Fruit fly (Drosophila melanogaster) whole organism, adult: Measurements from ENCODE around the gene Orc2.

Source experiments
- CG11617 ChIP-seq: fragments of 200-800 bp; sonication (Bioruptor generic); optimal IDR thresholded peaks from 2 replicates; lab custom pipeline; 2017; ENCODE audit warnings: mild to moderate bottlenecking, missing biosample characterization, missing genetic modification reagents, missing genetic modification characterization
- CG12768 ChIP-seq: fragments of 200-800 bp; sonication (Bioruptor generic); optimal IDR thresholded peaks from 2 replicates; lab custom pipeline; 2017; ENCODE audit warnings: missing biosample characterization, missing genetic modification characterization, mild to moderate bottlenecking, moderate library complexity, missing genetic modification reagents
- CG14711 ChIP-seq: fragments of 200-800 bp; sonication (Bioruptor generic); optimal IDR thresholded peaks from 2 replicates; lab custom pipeline; 2018; ENCODE audit warnings: missing biosample characterization, mild to moderate bottlenecking, missing genetic modification characterization, moderate library complexity
- CG1620 ChIP-seq: fragments of 200-800 bp; sonication (Bioruptor generic); optimal IDR thresholded peaks from 2 replicates; lab custom pipeline; 2016; ENCODE audit warnings: missing biosample characterization, missing genetic modification characterization
- CG33017 ChIP-seq: fragments of 200-800 bp; sonication (Bioruptor generic); optimal IDR thresholded peaks from 2 replicates; lab custom pipeline; 2018; ENCODE audit warnings: missing biosample characterization, mild to moderate bottlenecking, missing genetic modification characterization, moderate library complexity
- CG5204 ChIP-seq: fragments of 200-800 bp; sonication (Bioruptor generic); optimal IDR thresholded peaks from 2 replicates; lab custom pipeline; 2016; ENCODE audit warnings: missing biosample characterization, missing genetic modification characterization
- CG7045 ChIP-seq: fragments of 200-800 bp; sonication (Bioruptor generic); optimal IDR thresholded peaks from 2 replicates; lab custom pipeline; 2017; ENCODE audit warnings: missing biosample characterization, mild to moderate bottlenecking, missing genetic modification characterization
- CG7101 ChIP-seq: fragments of 200-800 bp; sonication (Bioruptor generic); optimal IDR thresholded peaks from 2 replicates; lab custom pipeline; 2018; ENCODE audit warnings: missing biosample characterization, mild to moderate bottlenecking, missing genetic modification characterization, moderate library complexity
- Clk ChIP-seq: fragments of 200-800 bp; sonication (Bioruptor generic); optimal IDR thresholded peaks from 2 replicates; lab custom pipeline; 2017; ENCODE audit warnings: missing biosample characterization, missing genetic modification characterization
- Crg-1 ChIP-seq: fragments of 200-800 bp; sonication (Bioruptor generic); optimal IDR thresholded peaks from 2 replicates; lab custom pipeline; 2016; ENCODE audit warnings: missing biosample characterization, missing genetic modification characterization
- Hr96 ChIP-seq: fragments of 200-800 bp; sonication (Bioruptor generic); optimal IDR thresholded peaks from 2 replicates; lab custom pipeline; 2016; ENCODE audit warnings: missing biosample characterization, missing genetic modification characterization
- Mnt ChIP-seq: fragments of 200-800 bp; sonication (Bioruptor generic); optimal IDR thresholded peaks from 2 replicates; lab custom pipeline; 2016; ENCODE audit warnings: missing biosample characterization, mild to moderate bottlenecking, missing genetic modification characterization
- bab1 ChIP-seq: fragments of 200-800 bp; sonication (Bioruptor generic); optimal IDR thresholded peaks from 3 replicates; lab custom pipeline; 2019; ENCODE audit warnings: missing biosample characterization, mild to moderate bottlenecking, missing genetic modification characterization, moderate library complexity
- cic ChIP-seq: fragments of 200-800 bp; sonication (Bioruptor generic); optimal IDR thresholded peaks from 2 replicates; lab custom pipeline; 2017; ENCODE audit warnings: missing biosample characterization, mild to moderate bottlenecking, missing genetic modification characterization, moderate library complexity
- cnc ChIP-seq, 2 experiments: fragments of >200 bp; optimal IDR thresholded peaks; 2 replicates each; lab custom pipeline; 2017
- kay ChIP-seq: fragments of 200-800 bp; sonication (Bioruptor generic); peaks from one replicate; lab custom pipeline; 2016; ENCODE audit warnings: missing biosample characterization, missing genetic modification characterization, borderline replicate concordance
- ovo ChIP-seq: fragments of 200-800 bp; sonication (Bioruptor generic); optimal IDR thresholded peaks from 2 replicates; lab custom pipeline; 2016; ENCODE audit warnings: missing biosample characterization, missing genetic modification characterization
- pad ChIP-seq: fragments of 200-800 bp; sonication (Bioruptor generic); optimal IDR thresholded peaks from 3 replicates; lab custom pipeline; 2017; ENCODE audit warnings: missing biosample characterization, missing genetic modification characterization, mild to moderate bottlenecking, moderate library complexity, missing genetic modification reagents
- tj ChIP-seq: fragments of 200-800 bp; sonication (Bioruptor generic); optimal IDR thresholded peaks from 3 replicates; lab custom pipeline; 2017; ENCODE audit warnings: missing biosample characterization, mild to moderate bottlenecking, missing genetic modification characterization, moderate library complexity
- toe ChIP-seq: fragments of 200-800 bp; sonication (Bioruptor generic); optimal IDR thresholded peaks from 2 replicates; lab custom pipeline; 2016; ENCODE audit warnings: missing biosample characterization, missing genetic modification characterization

Gene Orc2

DNA sequence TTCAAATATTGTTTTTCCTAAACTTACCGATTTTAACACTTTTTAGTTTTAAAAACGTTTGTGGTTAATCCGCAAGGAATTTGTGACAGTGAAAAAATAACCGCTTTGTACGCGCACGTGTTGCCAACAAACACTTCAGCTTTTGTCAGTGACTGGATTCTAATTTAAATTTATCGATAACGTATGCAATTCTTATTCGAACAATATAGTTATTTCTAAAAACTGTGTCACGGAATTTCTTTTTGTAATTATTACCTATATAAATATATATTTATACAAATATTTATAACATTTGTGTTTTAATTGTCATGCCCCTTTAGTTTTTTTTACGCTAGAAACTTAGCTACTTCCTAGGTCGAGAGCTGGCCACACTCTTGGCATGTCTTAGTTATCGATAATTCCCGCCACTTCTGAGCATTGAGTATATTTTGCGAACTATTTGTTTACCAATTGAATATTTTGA lies at the start of gene Orc2:
Gene Orc2, plus strand, starts transcription at position 373 of the 463 bp plus-strand sequence.
- no peak for TF ChIP-seq CG33017
- TF ChIP-seq Mnt (GFP tag; lab: Kevin White, UChicago) = peak; percentile 96

DNA sequence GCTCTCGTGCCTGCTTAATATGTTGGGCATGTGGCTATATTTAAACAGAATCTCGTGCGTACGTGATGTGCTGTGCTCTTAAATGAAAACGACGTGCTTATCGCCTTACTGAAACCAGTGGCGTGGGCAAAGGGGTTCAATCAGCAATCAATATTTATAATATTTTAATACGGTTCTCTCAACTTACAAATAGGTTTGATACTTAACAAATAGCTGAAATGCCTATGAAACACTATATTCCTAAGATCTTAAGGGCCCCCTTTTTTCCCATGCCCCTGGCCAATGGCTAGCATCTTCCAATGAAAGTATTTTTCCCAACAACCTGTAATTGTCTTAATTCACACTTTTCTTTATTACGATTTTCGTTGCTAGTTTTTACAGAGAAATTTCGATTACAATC lies 49.0 kb upstream of the Orc2 start:
- TF ChIP-seq toe (GFP tag; lab: Kevin White, UChicago) (no peak), CG33017 (no peak), pad (no peak), tj (GFP tag; lab: Kevin White, UChicago) (no peak), cic (GFP tag; lab: Kevin White, UChicago) (no peak)

dm6 chr3R:13916546-13916945 lies 48.1 kb upstream of the Orc2 start:
- no peak for TF ChIP-seq Crg-1 (GFP tag; lab: Kevin White, UChicago)

DNA sequence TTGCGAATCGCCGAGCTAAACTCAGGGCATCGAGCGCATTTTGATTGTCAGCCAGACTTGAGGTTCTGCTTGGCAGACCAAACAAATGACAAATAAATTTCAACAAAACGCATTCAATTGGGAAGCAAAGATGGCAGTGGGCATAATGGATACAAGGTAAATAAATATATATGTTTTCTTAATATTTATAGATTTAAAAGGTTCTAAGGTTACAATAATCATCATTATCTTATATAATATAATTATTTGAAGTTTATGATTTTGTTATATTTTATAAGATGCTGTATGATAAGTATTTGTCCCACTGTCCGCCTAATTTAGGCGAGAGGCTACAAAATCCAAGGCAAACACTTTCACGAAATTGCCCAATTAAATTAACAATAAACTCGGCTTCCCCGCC lies 46.6 kb upstream of the Orc2 start:
- no peak for TF ChIP-seq cnc (optimal IDR thresholded peaks at IDR 0.05; lab: Kevin White, UChicago)
- TF ChIP-seq CG33017 = no peak
- TF ChIP-seq Mnt (GFP tag; lab: Kevin White, UChicago) = no peak
- TF ChIP-seq CG12768 (GFP tag; lab: Kevin White, UChicago) = no peak
- TF ChIP-seq CG14711 (tag; lab: Kevin White, UChicago) = no peak
- TF ChIP-seq CG7101 (tag; lab: Kevin White, UChicago) = no peak
- no peak for TF ChIP-seq CG11617
- TF ChIP-seq pad = no peak
- no peak for TF ChIP-seq tj (GFP tag; lab: Kevin White, UChicago)
- TF ChIP-seq Hr96 (GFP tag; lab: Kevin White, UChicago) = no peak
- TF ChIP-seq Crg-1 (GFP tag; lab: Kevin White, UChicago) = no peak
- TF ChIP-seq cic (GFP tag; lab: Kevin White, UChicago) = no peak
- no peak for TF ChIP-seq kay
- no peak for TF ChIP-seq CG7045 (GFP tag; lab: Kevin White, UChicago)
- TF ChIP-seq ovo = no peak
- TF ChIP-seq toe (GFP tag; lab: Kevin White, UChicago) = no peak
- no peak for TF ChIP-seq bab1 (GFP tag; lab: Kevin White, UChicago)
- TF ChIP-seq CG1620 (GFP tag; lab: Kevin White, UChicago) = no peak
- TF ChIP-seq Clk (GFP tag; lab: Kevin White, UChicago) = no peak
- TF ChIP-seq CG5204 (GFP tag; lab: Kevin White, UChicago) = no peak

DNA sequence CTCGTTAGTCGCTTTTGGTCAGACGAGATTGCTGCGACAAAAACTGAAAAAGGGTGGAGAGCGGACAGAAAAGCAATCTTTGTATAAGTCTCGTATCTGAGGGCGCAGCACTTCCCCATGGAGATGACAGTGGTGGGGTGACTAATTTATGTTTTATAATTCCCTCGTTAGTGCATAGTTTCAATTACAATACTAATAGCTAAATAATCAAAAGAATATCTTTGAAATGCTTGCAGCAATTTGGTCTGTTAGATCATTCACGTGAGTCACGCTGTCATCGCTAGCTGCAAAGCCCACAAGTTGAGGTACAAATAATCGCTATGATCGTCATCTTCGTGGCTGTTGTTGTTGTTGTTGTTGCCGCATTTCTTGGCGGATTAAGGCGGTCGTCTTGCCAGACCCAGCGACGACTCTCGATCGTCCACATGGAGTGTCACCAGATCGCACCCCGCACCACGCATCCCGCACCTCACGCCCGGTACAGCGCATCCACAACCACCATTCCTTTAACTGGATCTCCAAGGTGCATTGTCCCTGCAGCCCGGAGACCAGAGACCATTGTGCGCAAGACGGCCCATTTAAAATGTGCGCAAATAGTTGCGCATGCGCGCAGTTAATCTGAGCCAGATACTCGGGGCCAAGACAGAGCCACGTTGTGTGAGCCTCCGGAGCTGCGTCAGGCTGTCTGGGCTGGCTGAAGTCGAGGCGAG lies 42.7 kb upstream of the Orc2 start:
- TF ChIP-seq ovo (no peak), cnc (optimal IDR thresholded peaks at IDR 0.05; lab: Kevin White, UChicago) (no peak), CG11617 (no peak), CG33017 (no peak), CG7045 (GFP tag; lab: Kevin White, UChicago) (no peak), Mnt (GFP tag; lab: Kevin White, UChicago) (no peak), Crg-1 (GFP tag; lab: Kevin White, UChicago) (no peak), CG7101 (tag; lab: Kevin White, UChicago) (no peak), CG1620 (GFP tag; lab: Kevin White, UChicago) (no peak), CG12768 (GFP tag; lab: Kevin White, UChicago) (no peak), CG5204 (GFP tag; lab: Kevin White, UChicago) (no peak), Clk (GFP tag; lab: Kevin White, UChicago) (no peak), tj (GFP tag; lab: Kevin White, UChicago) (no peak), pad (no peak), toe (GFP tag; lab: Kevin White, UChicago) (no peak), bab1 (GFP tag; lab: Kevin White, UChicago) (no peak)

dm6 chr3R:13923626-13924025 lies 41.1 kb upstream of the Orc2 start:
- TF ChIP-seq toe (GFP tag; lab: Kevin White, UChicago) = no peak
- no peak for TF ChIP-seq CG5204 (GFP tag; lab: Kevin White, UChicago)
- no peak for TF ChIP-seq pad
- TF ChIP-seq CG12768 (GFP tag; lab: Kevin White, UChicago) = no peak
- TF ChIP-seq cnc (optimal IDR thresholded peaks at IDR 0.05; lab: Kevin White, UChicago) = no peak
- no peak for TF ChIP-seq cic (GFP tag; lab: Kevin White, UChicago)
- no peak for TF ChIP-seq kay
- TF ChIP-seq Clk (GFP tag; lab: Kevin White, UChicago) = no peak
- no peak for TF ChIP-seq Mnt (GFP tag; lab: Kevin White, UChicago)
- TF ChIP-seq Hr96 (GFP tag; lab: Kevin White, UChicago) = no peak

DNA sequence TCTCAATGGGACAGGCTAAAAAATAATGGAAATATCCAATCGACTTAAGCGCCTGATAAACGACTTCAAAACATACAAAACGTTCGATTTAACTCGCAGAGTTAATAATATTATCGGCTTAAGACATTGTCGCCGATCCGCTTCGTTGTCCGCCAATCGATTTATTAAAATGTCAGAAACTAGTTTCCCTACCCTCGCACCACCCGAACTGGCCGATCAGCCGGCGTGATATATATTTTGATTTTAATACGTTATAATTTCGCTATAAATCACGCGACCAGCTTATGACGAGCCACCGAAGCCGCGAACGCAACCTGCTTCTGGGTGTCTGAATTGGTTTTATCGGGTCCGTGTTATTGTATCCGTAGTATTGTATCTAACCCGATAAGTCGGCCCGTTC lies 37.1 kb upstream of the Orc2 start:
- TF ChIP-seq tj (GFP tag; lab: Kevin White, UChicago) = no peak
- no peak for TF ChIP-seq kay
- TF ChIP-seq ovo = no peak
- no peak for TF ChIP-seq CG11617
- no peak for TF ChIP-seq Mnt (GFP tag; lab: Kevin White, UChicago)
- no peak for TF ChIP-seq Hr96 (GFP tag; lab: Kevin White, UChicago)
- TF ChIP-seq CG7045 (GFP tag; lab: Kevin White, UChicago) = no peak
- no peak for TF ChIP-seq bab1 (GFP tag; lab: Kevin White, UChicago)
- TF ChIP-seq cnc (optimal IDR thresholded peaks at IDR 0.05; lab: Kevin White, UChicago) = no peak
- TF ChIP-seq CG14711 (tag; lab: Kevin White, UChicago) = no peak
- TF ChIP-seq CG1620 (GFP tag; lab: Kevin White, UChicago) = no peak
- TF ChIP-seq Clk (GFP tag; lab: Kevin White, UChicago) = no peak
- TF ChIP-seq cic (GFP tag; lab: Kevin White, UChicago) = no peak
- no peak for TF ChIP-seq Crg-1 (GFP tag; lab: Kevin White, UChicago)
- TF ChIP-seq toe (GFP tag; lab: Kevin White, UChicago) = no peak
- TF ChIP-seq CG5204 (GFP tag; lab: Kevin White, UChicago) = no peak
- no peak for TF ChIP-seq CG7101 (tag; lab: Kevin White, UChicago)
- no peak for TF ChIP-seq pad
- TF ChIP-seq CG12768 (GFP tag; lab: Kevin White, UChicago) = no peak
